Worm (Caenorhabditis elegans) whole organism, young adult: ENCODE results near the gene rbm-26.

Source experiments
- B0035.1 ChIP-seq: sonication (generic microtip); optimal IDR thresholded peaks from 2 replicates; lab custom pipeline; 2016; ENCODE audit warnings: missing genetic modification characterization, mild to moderate bottlenecking, missing compliant biosample characterization, missing genotype, missing genetic modification reagents
- B0261.1 ChIP-seq: sonication (generic microtip); optimal IDR thresholded peaks from 2 replicates; lab custom pipeline; 2016; ENCODE audit warnings: mild to moderate bottlenecking, missing genetic modification characterization, moderate library complexity, missing compliant biosample characterization
- C06A6.2 ChIP-seq: fragments of 200-800 bp; sonication (Bioruptor generic); conservative IDR thresholded peaks from 2 replicates; pipeline ENCODE4 v1.3.6; 2022; ENCODE audit warnings: missing genetic modification characterization, missing compliant biosample characterization
- D2030.7 ChIP-seq: fragments of 200-800 bp; sonication (Bioruptor generic); IDR thresholded peaks from 2 replicates; pipeline ENCODE4 v1.3.6; 2022; ENCODE audit warnings: missing genetic modification reagents, missing genetic modification characterization, missing compliant biosample characterization
- F37B4.10 ChIP-seq: fragments of 200-800 bp; sonication (Bioruptor generic); IDR thresholded peaks from 2 replicates; pipeline ENCODE4 v1.3.6; 2022; ENCODE audit warnings: missing genetic modification characterization, missing compliant biosample characterization
- F55B11.4 ChIP-seq: sonication (generic microtip); optimal IDR thresholded peaks from 2 replicates; lab custom pipeline; 2016; ENCODE audit warnings: missing compliant biosample characterization, missing genetic modification characterization, borderline replicate concordance; ENCODE audit not compliant: insufficient read depth
- T26A5.8 ChIP-seq: sonication (generic microtip); optimal IDR thresholded peaks from 2 replicates; lab custom pipeline; 2016; ENCODE audit warnings: missing genetic modification characterization, missing compliant biosample characterization
- Y56A3A.18 ChIP-seq: fragments of 200-800 bp; sonication (Bioruptor generic); IDR thresholded peaks from 2 replicates; pipeline ENCODE4 v1.3.6; 2022; ENCODE audit warnings: missing genetic modification reagents, missing genetic modification characterization, missing compliant biosample characterization
- Y79H2A.3 ChIP-seq: fragments of 200-800 bp; sonication (Bioruptor generic); conservative IDR thresholded peaks from 2 replicates; pipeline ENCODE4 v1.3.6; 2022; ENCODE audit warnings: missing genetic modification reagents, missing genetic modification characterization, missing compliant biosample characterization
- ZK185.1 ChIP-seq: sonication (generic microtip); optimal IDR thresholded peaks from 2 replicates; lab custom pipeline; 2016; ENCODE audit warnings: mild to moderate bottlenecking, missing genetic modification characterization, missing compliant biosample characterization; ENCODE audit not compliant: poor library complexity, severe bottlenecking
- ama-1 ChIP-seq, 3 experiments: fragments of 150-350 bp in 1 of 3; sonication (generic microtip) in 2 of 3; optimal IDR thresholded peaks; 2 replicates each; lab custom pipeline; 2014 to 2018; ENCODE audit warnings: missing biosample characterization in 2 of 3, missing genetic modification characterization in 2 of 3, missing genetic modification reagents in 2 of 3
- atf-7 ChIP-seq: sonication (generic microtip); optimal IDR thresholded peaks from 2 replicates; lab custom pipeline; 2017; ENCODE audit warnings: mild to moderate bottlenecking, missing genetic modification characterization, missing compliant biosample characterization
- attf-6 ChIP-seq: fragments of 200-800 bp; sonication (Bioruptor generic); IDR thresholded peaks from 2 replicates; pipeline ENCODE4 v1.3.6; 2022; ENCODE audit warnings: missing genetic modification reagents, missing genetic modification characterization, missing compliant biosample characterization
- ccch-3 ChIP-seq: fragments of 200-800 bp; sonication (Bioruptor generic); optimal IDR thresholded peaks from 2 replicates; lab custom pipeline; 2018; ENCODE audit warnings: mild to moderate bottlenecking, missing genetic modification characterization, missing compliant biosample characterization
- cebp-1 ChIP-seq, 2 experiments: fragments of 200-800 bp in 1 of 2; sonication (Bioruptor generic) in 1 of 2; sonication (generic microtip) in 1 of 2; IDR thresholded peaks in 1 of 2; optimal IDR thresholded peaks in 1 of 2; 2 replicates each; pipeline versions ENCODE4 v1.3.6 to Lab custom; 2017 to 2022; ENCODE audit warnings: missing compliant biosample characterization in 2 of 2, missing genetic modification characterization in 2 of 2, mild to moderate bottlenecking in 1 of 2, missing genetic modification reagents in 1 of 2, moderate library complexity in 1 of 2
- ceh-27 ChIP-seq: fragments of 200-800 bp; sonication (Bioruptor generic); optimal IDR thresholded peaks from 2 replicates; lab custom pipeline; 2018; ENCODE audit warnings: mild to moderate bottlenecking, missing genetic modification characterization, moderate library complexity, missing compliant biosample characterization
- ceh-79 ChIP-seq: sonication (generic microtip); optimal IDR thresholded peaks from 2 replicates; lab custom pipeline; 2017; ENCODE audit warnings: mild to moderate bottlenecking, missing genetic modification characterization, missing compliant biosample characterization
- dox-1 ChIP-seq: fragments of 200-800 bp; sonication (Bioruptor generic); IDR thresholded peaks from 2 replicates; pipeline ENCODE4 v1.3.6; 2022; ENCODE audit warnings: missing genetic modification reagents, missing genetic modification characterization, missing compliant biosample characterization
- egl-18 ChIP-seq: fragments of 200-800 bp; sonication (Bioruptor generic); IDR thresholded peaks from 2 replicates; pipeline ENCODE4 v1.3.6; 2022; ENCODE audit warnings: missing genetic modification reagents, missing genetic modification characterization, missing compliant biosample characterization
- egl-44 ChIP-seq: fragments of 200-800 bp; sonication (Bioruptor generic); IDR thresholded peaks from 2 replicates; pipeline ENCODE4 v1.3.6; 2022; ENCODE audit warnings: missing genetic modification reagents, missing genetic modification characterization, missing compliant biosample characterization
- ekl-4 ChIP-seq: fragments of 200-800 bp; sonication (Bioruptor generic); IDR thresholded peaks from 2 replicates; pipeline ENCODE4 v1.3.6; 2022; ENCODE audit warnings: missing genetic modification reagents, missing genetic modification characterization, missing compliant biosample characterization
- hlh-12 ChIP-seq: sonication (generic microtip); optimal IDR thresholded peaks from 2 replicates; lab custom pipeline; 2016; ENCODE audit warnings: missing genetic modification characterization, missing compliant biosample characterization
- hmg-1.2 ChIP-seq: fragments of 200-800 bp; sonication (Bioruptor generic); IDR thresholded peaks from 2 replicates; pipeline ENCODE4 v1.3.6; 2022; ENCODE audit warnings: missing genetic modification reagents, missing genetic modification characterization, missing compliant biosample characterization
- hmg-20 ChIP-seq: fragments of 200-800 bp; sonication (Bioruptor generic); IDR thresholded peaks from 2 replicates; pipeline ENCODE4 v1.3.6; 2022; ENCODE audit warnings: missing genetic modification reagents, missing genetic modification characterization, missing compliant biosample characterization
- lin-26 ChIP-seq: fragments of 200-800 bp; sonication (Bioruptor generic); IDR thresholded peaks from 2 replicates; pipeline ENCODE4 v1.3.6; 2022; ENCODE audit warnings: missing genetic modification reagents, missing genetic modification characterization, missing compliant biosample characterization
- lin-40 ChIP-seq: sonication (generic microtip); optimal IDR thresholded peaks from 2 replicates; lab custom pipeline; 2016; ENCODE audit warnings: missing genetic modification characterization, mild to moderate bottlenecking, missing compliant biosample characterization, missing genotype, missing genetic modification reagents
- lin-54 ChIP-seq: fragments of 200-800 bp; sonication (Bioruptor generic); optimal IDR thresholded peaks from 2 replicates; lab custom pipeline; 2018; ENCODE audit warnings: mild to moderate bottlenecking, missing genetic modification characterization, missing compliant biosample characterization
- lir-1 ChIP-seq: fragments of 200-800 bp; sonication (Bioruptor generic); conservative IDR thresholded peaks from 2 replicates; pipeline ENCODE4 v1.3.6; 2022; ENCODE audit warnings: missing genetic modification reagents, missing genetic modification characterization, missing compliant biosample characterization
- madf-8 ChIP-seq: fragments of 200-800 bp; sonication (Bioruptor generic); conservative IDR thresholded peaks from 2 replicates; pipeline ENCODE4 v1.3.6; 2022; ENCODE audit warnings: missing genetic modification reagents, missing genetic modification characterization, missing compliant biosample characterization
- mcd-1 ChIP-seq: fragments of 200-800 bp; sonication (Bioruptor generic); IDR thresholded peaks from 2 replicates; pipeline ENCODE4 v1.3.6; 2022; ENCODE audit warnings: missing genetic modification reagents, missing genetic modification characterization, missing compliant biosample characterization
- mes-4 ChIP-seq: sonication (generic microtip); optimal IDR thresholded peaks from 2 replicates; lab custom pipeline; 2016; ENCODE audit warnings: missing genotype, missing genetic modification characterization, missing compliant biosample characterization
- nhr-80 ChIP-seq: sonication (generic microtip); optimal IDR thresholded peaks from 2 replicates; lab custom pipeline; 2016; ENCODE audit warnings: missing genetic modification characterization, missing compliant biosample characterization
- pha-4 ChIP-seq: fragments of 150-350 bp; sonication (generic microtip); optimal IDR thresholded peaks from 2 replicates; lab custom pipeline; 2014; ENCODE audit warnings: missing biosample characterization, missing genetic modification reagents, missing genetic modification characterization
- rcor-1 ChIP-seq: fragments of 200-800 bp; sonication (Bioruptor generic); IDR thresholded peaks from 2 replicates; pipeline ENCODE4 v1.3.6; 2022; ENCODE audit warnings: missing genetic modification reagents, missing genetic modification characterization, missing compliant biosample characterization
- rpc-1 ChIP-seq, 2 experiments: fragments of 150-350 bp in 1 of 2; sonication (generic microtip) in 1 of 2; optimal IDR thresholded peaks; 2 replicates each; lab custom pipeline; 2014 to 2018; ENCODE audit warnings: missing biosample characterization in 1 of 2, missing genetic modification characterization in 1 of 2, missing genetic modification reagents in 1 of 2, missing genotype in 1 of 2
- sdz-38 ChIP-seq: sonication (generic microtip); optimal IDR thresholded peaks from 2 replicates; lab custom pipeline; 2016; ENCODE audit warnings: missing genotype, missing genetic modification characterization, missing compliant biosample characterization
- snpc-1.1 ChIP-seq: sonication (generic microtip); optimal IDR thresholded peaks from 2 replicates; lab custom pipeline; 2017; ENCODE audit warnings: missing genetic modification characterization, mild to moderate bottlenecking, missing compliant biosample characterization, antibody characterized with exemption, moderate library complexity, missing genotype, missing genetic modification reagents; ENCODE audit not compliant: insufficient read depth
- snpc-1.3 ChIP-seq: sonication (generic microtip); optimal IDR thresholded peaks from 2 replicates; lab custom pipeline; 2017; ENCODE audit warnings: missing genetic modification characterization, mild to moderate bottlenecking, missing compliant biosample characterization, antibody characterized with exemption, moderate library complexity, missing genotype, missing genetic modification reagents; ENCODE audit not compliant: insufficient read depth
- tlf-1 ChIP-seq: fragments of 200-800 bp; sonication (Bioruptor generic); optimal IDR thresholded peaks from 2 replicates; lab custom pipeline; 2018; ENCODE audit warnings: mild to moderate bottlenecking, missing genetic modification characterization, missing compliant biosample characterization
- unc-130 ChIP-seq: sonication (generic microtip); optimal IDR thresholded peaks from 2 replicates; lab custom pipeline; 2016; ENCODE audit warnings: missing genetic modification reagents, missing genetic modification characterization, missing compliant biosample characterization
- zim-3 ChIP-seq: sonication (generic microtip); optimal IDR thresholded peaks from 2 replicates; lab custom pipeline; 2017; ENCODE audit warnings: mild to moderate bottlenecking, missing genetic modification characterization, moderate library complexity, missing compliant biosample characterization
- ztf-18 ChIP-seq: sonication (generic microtip); optimal IDR thresholded peaks from 2 replicates; lab custom pipeline; 2016; ENCODE audit warnings: missing genotype, mild to moderate bottlenecking, missing genetic modification characterization, missing compliant biosample characterization
- ztf-25 ChIP-seq: fragments of 200-800 bp; sonication (Bioruptor generic); IDR thresholded peaks from 2 replicates; pipeline ENCODE4 v1.3.6; 2022; ENCODE audit warnings: missing genetic modification reagents, missing genetic modification characterization, missing compliant biosample characterization
- ztf-26 ChIP-seq: sonication (generic microtip); optimal IDR thresholded peaks from 2 replicates; lab custom pipeline; 2017; ENCODE audit warnings: missing genetic modification characterization, missing compliant biosample characterization
- ztf-3 ChIP-seq: fragments of 200-800 bp; sonication (Bioruptor generic); optimal IDR thresholded peaks from 2 replicates; lab custom pipeline; 2018; ENCODE audit warnings: mild to moderate bottlenecking, missing genetic modification characterization, missing compliant biosample characterization
- ztf-6 ChIP-seq: fragments of 200-800 bp; sonication (Bioruptor generic); IDR thresholded peaks from 2 replicates; pipeline ENCODE4 v1.3.6; 2022; ENCODE audit warnings: missing genetic modification reagents, missing genetic modification characterization, missing compliant biosample characterization

The rbm-26 gene

DNA sequence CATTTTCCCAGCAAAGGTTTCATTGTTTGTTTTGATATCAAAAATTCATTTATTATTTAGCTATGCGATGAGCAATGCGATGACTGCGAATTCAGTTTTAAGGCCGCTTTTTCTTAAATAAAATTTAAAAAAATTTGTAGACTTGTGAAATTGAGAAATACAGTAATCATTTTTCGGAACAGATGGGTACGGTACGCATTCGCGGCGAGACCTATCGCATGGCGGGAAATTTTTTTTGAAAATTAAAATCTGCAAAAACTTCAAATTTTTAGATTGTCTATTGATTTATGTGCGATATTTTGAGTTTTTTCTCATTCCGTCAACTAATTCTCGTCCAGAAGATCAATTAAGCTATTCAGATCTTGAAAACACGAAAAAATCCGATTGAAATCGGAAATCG is 47.8 kb upstream of the rbm-26 start (continued):
- TF ChIP-seq ceh-79 (tag; lab: Kevin White, UChicago) = no peak
- TF ChIP-seq ekl-4 (GFP tag; lab: Robert Waterston, UW) = peak; percentile 77; the same call in 1 of the 2 replicates
- peak; percentile 89 for TF ChIP-seq unc-130 (GFP tag; lab: Kevin White, UChicago)
- peak; percentile 100 for TF ChIP-seq madf-8 (GFP tag; lab: Robert Waterston, UW)
- no peak for TF ChIP-seq pha-4 (tag; lab: Kevin White, UChicago)
- peak; percentile 86 for TF ChIP-seq rcor-1
- peak; percentile 72 for TF ChIP-seq attf-6
- TF ChIP-seq ceh-27 (GFP tag; lab: Kevin White, UChicago) = no peak
- peak; percentile 27 for TF ChIP-seq ztf-18 (tag; lab: Kevin White, UChicago)
- no peak for TF ChIP-seq F55B11.4
- TF ChIP-seq ZK185.1 (tag; lab: Kevin White, UChicago) = no peak
- no peak for TF ChIP-seq T26A5.8 (tag; lab: Kevin White, UChicago)
- no peak for TF ChIP-seq F37B4.10 (GFP tag; lab: Robert Waterston, UW)
- no peak for TF ChIP-seq lin-26 (GFP tag; lab: Robert Waterston, UW)
- TF ChIP-seq hlh-12 (tag; lab: Kevin White, UChicago) = no peak
- no peak for TF ChIP-seq zim-3 (tag; lab: Kevin White, UChicago)
- TF ChIP-seq sdz-38 = no peak
- peak; percentile 59; the same call in 1 of the 2 replicates for TF ChIP-seq hmg-1.2 (GFP tag; lab: Robert Waterston, UW)
- TF ChIP-seq lir-1 (GFP tag; lab: Robert Waterston, UW) = no peak; the same call in 1 of the 2 replicates
- TF ChIP-seq hmg-20 (GFP tag; lab: Robert Waterston, UW) = no peak
- TF ChIP-seq Y56A3A.18 = no peak
- no peak for TF ChIP-seq atf-7 (tag; lab: Kevin White, UChicago)
- peak; percentile 82 for TF ChIP-seq tlf-1
- TF ChIP-seq lin-54 = peak; percentile 94
- no peak for TF ChIP-seq cebp-1 (GFP tag; IDR thresholded peaks at IDR 0.05; lab: Robert Waterston, UW)
- no peak for TF ChIP-seq cebp-1 (tag; optimal IDR thresholded peaks at IDR 0.05; lab: Kevin White, UChicago)
- peak; percentile 93 for TF ChIP-seq D2030.7 (GFP tag; lab: Robert Waterston, UW)
- peak; percentile 85 for TF ChIP-seq snpc-1.1
- no peak for TF ChIP-seq egl-44 (GFP tag; lab: Robert Waterston, UW)
- TF ChIP-seq lin-40 = no peak
- no peak for TF ChIP-seq ztf-6 (GFP tag; lab: Robert Waterston, UW)
- TF ChIP-seq C06A6.2 = no peak
- TF ChIP-seq ama-1 (optimal IDR thresholded peaks at IDR 0.05; lab: Kevin White, UChicago) = no peak
- TF ChIP-seq ama-1 (GFP tag; optimal IDR thresholded peaks at IDR 0.05; lab: Kevin White, UChicago) = no peak
- TF ChIP-seq, all 124 proteins: peak for 38

DNA sequence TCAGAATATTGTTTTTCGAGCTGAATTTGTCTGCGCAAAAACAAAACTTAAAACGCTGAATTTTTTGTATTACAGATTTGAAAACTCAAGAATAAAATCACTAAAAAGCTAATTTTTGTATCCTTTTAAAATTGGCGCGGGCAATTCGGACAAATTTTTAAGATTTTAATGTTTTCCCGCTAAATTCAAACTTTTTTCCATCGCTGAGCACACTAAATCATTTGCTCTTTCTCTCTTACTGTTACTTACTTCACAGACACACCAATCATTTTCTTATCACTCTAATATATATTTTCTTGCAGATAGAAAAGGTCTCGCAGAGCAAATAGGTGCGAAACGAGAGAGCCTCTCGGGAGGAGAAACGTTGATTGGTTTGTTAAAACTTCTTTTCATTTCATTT is 47.4 kb upstream of the rbm-26 start, which contains the start of gene par-3:
Gene par-3, plus strand, starts transcription at position 301 of the 400 bp plus-strand sequence.
- TF ChIP-seq nhr-80 (tag; lab: Kevin White, UChicago) (peak; percentile 15), Y79H2A.3 (GFP tag; lab: Robert Waterston, UW) (no peak)

DNA sequence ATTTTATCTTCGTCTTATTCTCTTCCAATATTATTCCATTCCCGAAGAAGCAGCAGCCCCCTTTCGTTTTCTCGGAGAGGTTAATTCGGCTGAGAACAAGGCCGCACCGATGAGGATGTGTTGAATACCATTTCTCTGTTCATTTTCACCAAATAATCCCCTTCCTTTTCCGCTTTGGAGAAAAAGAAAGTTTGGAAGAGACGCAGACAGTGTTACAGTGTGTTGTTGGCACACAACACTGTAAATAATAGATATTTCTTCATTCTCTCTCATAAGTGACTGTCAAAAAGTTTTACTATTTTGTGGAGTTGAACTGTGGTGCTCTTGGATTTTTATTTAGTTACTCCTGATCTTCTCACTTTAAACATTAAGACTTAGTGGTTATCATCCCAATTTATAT is 46.1 kb upstream of the rbm-26 start:
- no peak for TF ChIP-seq attf-6
- TF ChIP-seq rpc-1 (optimal IDR thresholded peaks at IDR 0.05; lab: Kevin White, UChicago) = no peak
- TF ChIP-seq rpc-1 (tag; optimal IDR thresholded peaks at IDR 0.05; lab: Kevin White, UChicago) = no peak
- TF ChIP-seq egl-18 (GFP tag; lab: Robert Waterston, UW) = no peak
- TF ChIP-seq B0261.1 (tag; lab: Kevin White, UChicago) = no peak
- no peak for TF ChIP-seq mes-4 (tag; lab: Kevin White, UChicago)
- no peak for TF ChIP-seq dox-1 (GFP tag; lab: Robert Waterston, UW)
- TF ChIP-seq B0035.1 (tag; lab: Kevin White, UChicago) = no peak
- TF ChIP-seq Y79H2A.3 (GFP tag; lab: Robert Waterston, UW) = no peak
- TF ChIP-seq ama-1 (optimal IDR thresholded peaks at IDR 0.05; lab: Kevin White, UChicago) = no peak
- TF ChIP-seq ama-1 (GFP tag; optimal IDR thresholded peaks at IDR 0.05; lab: Kevin White, UChicago) = no peak
- TF ChIP-seq ztf-3 (GFP tag; lab: Kevin White, UChicago) = no peak
- no peak for TF ChIP-seq ztf-26 (tag; lab: Kevin White, UChicago)
- no peak for TF ChIP-seq mcd-1 (GFP tag; lab: Robert Waterston, UW)
- TF ChIP-seq snpc-1.3 (tag; lab: Kevin White, UChicago) = no peak
- TF ChIP-seq ztf-25 (GFP tag; lab: Robert Waterston, UW) = no peak
- TF ChIP-seq ccch-3 (GFP tag; lab: Kevin White, UChicago) = no peak
